Fruit fly (Drosophila melanogaster): Measurements from ENCODE around the gene CG42240.

CG42240 gene

DNA sequence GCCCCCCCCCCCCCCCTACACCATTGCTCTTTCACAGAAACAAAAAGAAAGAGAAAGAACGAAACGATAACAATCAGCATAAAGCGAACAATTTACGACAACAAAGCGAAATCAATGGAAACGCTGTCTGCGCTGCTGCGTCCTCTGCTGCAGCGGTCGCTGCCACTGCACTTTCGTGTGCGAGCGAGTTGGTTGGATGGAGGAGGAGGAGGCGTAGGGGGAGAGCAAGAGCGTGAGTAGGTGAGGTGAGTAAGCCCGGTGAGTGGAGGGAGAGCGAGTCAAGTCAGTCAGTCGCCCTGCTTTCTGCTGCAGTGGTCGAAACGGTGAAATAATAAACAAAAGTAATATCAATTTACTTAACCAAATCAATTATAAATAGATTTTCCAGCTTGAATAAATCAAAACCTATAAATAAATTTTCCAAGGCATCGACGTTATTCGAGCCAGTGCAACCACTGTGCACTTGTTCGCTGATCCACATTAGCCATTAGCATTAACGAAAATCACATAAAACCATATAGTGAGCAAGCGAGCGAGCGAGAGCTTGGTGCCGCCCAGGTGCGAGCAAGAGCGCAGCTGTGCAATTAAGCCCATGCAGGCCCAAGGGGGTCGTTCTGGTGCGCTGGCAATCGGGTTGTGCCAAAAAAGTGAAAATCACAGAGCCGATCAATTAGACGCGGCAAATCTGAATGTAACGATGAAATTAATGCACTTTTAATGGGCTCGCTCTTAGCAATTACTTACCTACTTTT lies 13.3 kb downstream of the CG42240 start:
- TF ChIP-seq CG32121 (GFP tag; IDR thresholded peaks at IDR 0.05) (peak; percentile 97), fd96Ca (GFP tag; IDR thresholded peaks at IDR 0.05) (peak; percentile 97), CG14655 (GFP tag; optimal IDR thresholded peaks at IDR 0.05) (peak; percentile 71), D1 (tag; optimal IDR thresholded peaks at IDR 0.05) (no peak), CG10348 (GFP tag; IDR thresholded peaks at IDR 0.05) (peak; percentile 73), Pif1A (GFP tag; optimal IDR thresholded peaks at IDR 0.05) (peak; percentile 87), EcR (GFP tag; optimal IDR thresholded peaks at IDR 0.05) (peak; percentile 98), CG9948 (tag; optimal IDR thresholded peaks at IDR 0.05) (peak; percentile 39), rn (GFP tag; IDR thresholded peaks at IDR 0.05) (peak; percentile 77), CG8159 (tag; optimal IDR thresholded peaks at IDR 0.05) (peak; percentile 57), CG4496 (GFP tag; IDR thresholded peaks at IDR 0.05) (peak; percentile 98), CG8301 (tag; optimal IDR thresholded peaks at IDR 0.05) (peak; percentile 77), CG17806 (tag; optimal IDR thresholded peaks at IDR 0.05) (peak; percentile 63), Snoo (tag; optimal IDR thresholded peaks at IDR 0.05) (peak; percentile 72), Pif1B (GFP tag; optimal IDR thresholded peaks at IDR 0.05) (peak; percentile 86), CG34367 (tag; optimal IDR thresholded peaks at IDR 0.05) (peak; percentile 40), CG13204 (GFP tag; optimal IDR thresholded peaks at IDR 0.05) (peak; percentile 34), Ets98B (GFP tag; IDR thresholded peaks at IDR 0.05) (peak; percentile 98), gl (tag; optimal IDR thresholded peaks at IDR 0.05) (peak; percentile 49), CG15710 (tag; optimal IDR thresholded peaks at IDR 0.05) (peak; percentile 40), CG12605 (GFP tag; IDR thresholded peaks at IDR 0.05) (peak; percentile 91)

DNA sequence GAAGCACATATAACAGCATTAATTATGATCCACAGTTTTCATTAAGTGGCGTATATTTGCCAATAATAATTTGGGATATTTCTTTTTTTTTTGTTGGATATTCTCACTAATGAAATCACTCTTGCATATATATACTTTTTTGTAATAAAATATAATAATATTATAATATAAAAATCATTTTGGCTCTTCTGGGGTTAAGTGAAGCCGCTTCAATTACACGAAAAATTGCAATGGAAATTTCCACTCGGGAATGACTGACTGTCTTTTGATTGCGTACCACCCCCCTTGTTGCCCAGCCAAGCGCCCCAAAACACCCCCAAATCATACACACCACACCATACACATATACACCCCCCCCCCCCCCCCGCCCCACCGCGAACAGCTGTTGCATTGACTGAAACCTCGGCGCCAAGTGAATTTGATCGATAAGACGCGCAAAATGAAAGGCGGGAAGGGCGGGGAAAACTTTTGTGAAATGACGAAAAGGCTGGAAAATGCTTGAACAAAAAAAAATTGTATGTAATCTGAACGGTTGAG lies 14.0 kb downstream of the CG42240 start:
- no peak for TF ChIP-seq fd96Ca (GFP tag; IDR thresholded peaks at IDR 0.05)
- TF ChIP-seq CG15710 (tag; optimal IDR thresholded peaks at IDR 0.05) = peak; percentile 18
- TF ChIP-seq CG34367 (tag; optimal IDR thresholded peaks at IDR 0.05) = no peak
- TF ChIP-seq CG10348 (GFP tag; IDR thresholded peaks at IDR 0.05) = no peak

DNA sequence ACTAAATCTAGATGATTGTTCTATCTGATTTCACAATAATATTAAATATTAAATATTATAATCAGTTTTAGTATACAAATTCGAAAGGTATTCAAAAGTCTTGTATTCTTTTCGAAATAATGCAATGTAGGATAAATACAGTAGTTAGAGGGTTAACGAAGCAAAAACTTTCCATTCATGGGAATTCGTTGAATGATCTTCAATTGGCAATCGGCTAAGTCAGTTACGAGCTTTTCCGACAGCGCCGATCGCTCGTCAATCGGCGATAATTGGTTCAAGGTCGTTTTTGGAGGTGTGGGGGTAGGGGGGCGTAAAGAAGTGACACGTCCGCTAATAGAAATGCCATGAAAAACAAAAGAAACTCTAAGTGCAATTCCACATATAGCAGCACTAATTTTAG lies 15.5 kb downstream of the CG42240 start:
- TF ChIP-seq CG17806 (tag; optimal IDR thresholded peaks at IDR 0.05) (no peak), gl (tag; optimal IDR thresholded peaks at IDR 0.05) (no peak), CG9948 (tag; optimal IDR thresholded peaks at IDR 0.05) (no peak), CG10348 (GFP tag; IDR thresholded peaks at IDR 0.05) (no peak), Ets98B (GFP tag; IDR thresholded peaks at IDR 0.05) (no peak), CG13204 (GFP tag; optimal IDR thresholded peaks at IDR 0.05) (no peak), CG15710 (tag; optimal IDR thresholded peaks at IDR 0.05) (no peak), CG32121 (GFP tag; IDR thresholded peaks at IDR 0.05) (peak; percentile 27; the same call in 1 of the 2 replicates)

DNA sequence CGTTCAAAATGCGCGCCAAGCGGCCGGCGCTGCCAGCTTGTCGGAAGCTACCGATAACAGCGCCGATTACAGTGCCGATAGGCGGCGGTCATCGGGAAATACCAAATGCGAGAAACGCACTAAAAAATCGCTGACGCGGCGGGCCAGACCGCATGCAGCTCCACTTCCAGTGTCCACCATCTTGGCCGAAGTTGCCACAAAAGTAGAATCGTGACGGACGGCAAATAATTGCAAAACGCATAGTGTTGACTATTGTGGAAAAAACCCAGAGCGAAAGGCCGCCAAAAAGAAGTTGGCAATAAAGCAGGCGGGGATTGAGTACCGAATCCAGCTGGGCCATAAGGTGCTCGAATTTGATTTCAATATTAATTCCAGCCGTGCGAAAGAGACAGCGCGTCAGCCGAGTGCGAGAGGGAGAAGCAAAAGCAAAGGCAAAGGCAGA lies 16.3 kb downstream of the CG42240 start, which contains the start of gene CG3847:
Gene CG3847, plus strand, starts transcription at position 178 of the 442 bp plus-strand sequence.
- TF ChIP-seq fd96Ca (GFP tag; IDR thresholded peaks at IDR 0.05) = no peak
- no peak for TF ChIP-seq CG34367 (tag; optimal IDR thresholded peaks at IDR 0.05)
- no peak for TF ChIP-seq CG12605 (GFP tag; IDR thresholded peaks at IDR 0.05)
- TF ChIP-seq CG9948 (tag; optimal IDR thresholded peaks at IDR 0.05) = no peak
- TF ChIP-seq CG4496 (GFP tag; IDR thresholded peaks at IDR 0.05) = peak; percentile 38; the same call in 1 of the 3 replicates
- TF ChIP-seq CG17806 (tag; optimal IDR thresholded peaks at IDR 0.05) = no peak
- TF ChIP-seq Pif1B (GFP tag; optimal IDR thresholded peaks at IDR 0.05) = no peak
- TF ChIP-seq CG8301 (tag; optimal IDR thresholded peaks at IDR 0.05) = no peak
- peak; percentile 36; the same call in 1 of the 2 replicates for TF ChIP-seq CG32121 (GFP tag; IDR thresholded peaks at IDR 0.05)
- TF ChIP-seq CG8159 (tag; optimal IDR thresholded peaks at IDR 0.05) = peak; percentile 10
- TF ChIP-seq Pif1A (GFP tag; optimal IDR thresholded peaks at IDR 0.05) = no peak
- no peak for TF ChIP-seq CG14655 (GFP tag; optimal IDR thresholded peaks at IDR 0.05)
- TF ChIP-seq CG15710 (tag; optimal IDR thresholded peaks at IDR 0.05) = peak; percentile 11
- TF ChIP-seq Ets98B (GFP tag; IDR thresholded peaks at IDR 0.05) = no peak; the same call in 1 of the 2 replicates

DNA sequence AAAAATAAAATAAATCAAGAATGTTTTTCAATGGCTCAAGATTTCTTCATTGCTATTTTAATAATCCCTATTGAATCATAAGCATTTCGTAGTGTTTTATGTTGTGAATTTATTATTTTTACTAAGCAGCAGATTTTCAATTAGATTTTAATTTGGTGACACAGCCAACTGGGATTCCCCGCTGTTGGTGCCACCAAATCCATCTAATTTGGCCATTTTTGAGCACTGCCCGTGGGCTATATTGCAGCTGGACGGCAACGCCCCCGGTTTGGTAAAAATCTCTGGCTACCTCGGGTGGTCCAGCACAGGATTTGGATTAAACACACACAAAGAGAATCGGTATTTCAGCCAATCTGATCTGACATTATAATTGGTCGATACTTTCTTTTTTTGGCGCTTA lies 18.6 kb downstream of the CG42240 start:
- TF ChIP-seq CG13204 (GFP tag; optimal IDR thresholded peaks at IDR 0.05) (no peak), CG9948 (tag; optimal IDR thresholded peaks at IDR 0.05) (no peak), CG17806 (tag; optimal IDR thresholded peaks at IDR 0.05) (no peak), Ets98B (GFP tag; IDR thresholded peaks at IDR 0.05) (no peak), CG8159 (tag; optimal IDR thresholded peaks at IDR 0.05) (no peak), CG32121 (GFP tag; IDR thresholded peaks at IDR 0.05) (no peak), Pif1A (GFP tag; optimal IDR thresholded peaks at IDR 0.05) (no peak), EcR (GFP tag; optimal IDR thresholded peaks at IDR 0.05) (no peak), Snoo (tag; optimal IDR thresholded peaks at IDR 0.05) (no peak), CG14655 (GFP tag; optimal IDR thresholded peaks at IDR 0.05) (no peak), CG15710 (tag; optimal IDR thresholded peaks at IDR 0.05) (no peak)

DNA sequence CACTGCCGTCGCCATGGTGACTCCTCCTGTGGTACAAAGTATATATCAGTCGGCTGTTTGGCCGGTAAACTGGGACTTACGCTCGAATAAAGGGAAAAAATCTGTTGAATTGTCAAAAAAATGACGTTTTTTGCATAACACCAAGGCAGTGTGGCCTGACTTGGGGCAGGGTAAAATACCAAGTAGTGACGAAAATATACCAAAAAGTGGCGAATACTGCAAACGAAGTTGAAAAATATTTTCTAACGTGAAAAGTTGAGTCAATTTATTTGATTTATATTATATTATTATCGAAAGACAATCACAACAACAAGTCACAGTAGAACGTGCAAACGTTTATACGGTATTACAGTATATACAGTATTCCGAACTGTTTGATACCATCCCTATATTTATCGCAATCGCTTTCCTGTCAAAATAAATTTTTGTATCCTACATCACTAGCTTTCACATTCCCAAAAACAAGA lies 19.6 kb downstream of the CG42240 start, which contains the start of the genes ND-B16.6 and kdn:
Gene ND-B16.6, minus strand, starts transcription at position 189 of the 467 bp plus-strand sequence.
Gene kdn, plus strand, starts transcription at position 417 of the 467 bp plus-strand sequence.
- no peak for TF ChIP-seq Ets98B (GFP tag; IDR thresholded peaks at IDR 0.05)
- no peak for TF ChIP-seq CG14655 (GFP tag; optimal IDR thresholded peaks at IDR 0.05)
- TF ChIP-seq CG4496 (GFP tag; IDR thresholded peaks at IDR 0.05) = no peak
- TF ChIP-seq CG9948 (tag; optimal IDR thresholded peaks at IDR 0.05) = no peak
- no peak for TF ChIP-seq CG34367 (tag; optimal IDR thresholded peaks at IDR 0.05)
- no peak for TF ChIP-seq D1 (tag; optimal IDR thresholded peaks at IDR 0.05)
- TF ChIP-seq CG8301 (tag; optimal IDR thresholded peaks at IDR 0.05) = no peak

All from whole organism, pupa.